Worm (Caenorhabditis elegans): ENCODE results near the gene mec-9.

ce11 chrV:9911165-9911564 lies 3.8 kb downstream of the mec-9 start:
- TF ChIP-seq ztf-11 (tag; optimal IDR thresholded peaks at IDR 0.05) (no peak), nhr-12 (tag; optimal IDR thresholded peaks at IDR 0.05) (no peak), elt-3 (tag; optimal IDR thresholded peaks at IDR 0.05) (no peak), lin-13 (tag; optimal IDR thresholded peaks at IDR 0.05) (no peak), mep-1 (tag; optimal IDR thresholded peaks at IDR 0.05) (no peak), ces-1 (GFP tag; optimal IDR thresholded peaks at IDR 0.05) (peak; percentile 85)
